Fruit fly (Drosophila melanogaster): Measurements from ENCODE around the gene CG15258.

The CG15258 gene

DNA sequence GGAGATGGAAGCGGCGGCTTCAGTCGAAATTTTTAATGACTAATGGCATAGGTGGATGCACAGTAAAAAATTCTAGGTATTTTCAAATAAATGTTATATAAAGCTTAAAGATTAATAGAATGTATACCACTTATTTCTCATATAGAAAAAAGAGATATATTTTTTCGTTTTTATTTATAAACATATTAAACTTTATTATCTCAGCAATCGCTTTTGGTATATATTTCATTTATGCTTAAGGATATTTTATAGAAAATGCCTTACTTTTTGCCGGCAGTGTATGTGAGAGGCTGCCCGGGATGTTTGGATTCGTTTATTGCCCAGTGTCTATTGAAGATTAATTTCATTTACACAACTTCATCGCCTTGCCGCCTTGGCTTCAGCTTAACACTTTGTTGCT is 46.5 kb downstream of the CG15258 start (continued):
- TF ChIP-seq CG12104 (GFP tag; optimal IDR thresholded peaks at IDR 0.05) (no peak), CHES-1-like (GFP tag; optimal IDR thresholded peaks at IDR 0.05) (no peak), Adf1 (GFP tag; IDR thresholded peaks at IDR 0.05) (no peak), CG14710 (tag; optimal IDR thresholded peaks at IDR 0.05) (peak; percentile 9)
